Worm (Caenorhabditis elegans) whole organism, midembryonic: ENCODE data around the gene Y57A10A.2.

ENCODE experiments used
- T22C8.4 ChIP-seq: fragments of 200-800 bp; sonication (Bioruptor generic); IDR thresholded peaks from 2 replicates; pipeline ENCODE4 v1.3.6; 2022; ENCODE audit warnings: missing genetic modification characterization, missing compliant biosample characterization
- cog-1 ChIP-seq: sonication (generic microtip); optimal IDR thresholded peaks from 2 replicates; lab custom pipeline; 2016; ENCODE audit warnings: missing genetic modification characterization, missing compliant biosample characterization
- med-1 ChIP-seq: sonication (generic microtip); optimal IDR thresholded peaks from 2 replicates; lab custom pipeline; 2017; ENCODE audit warnings: missing genetic modification characterization, mild to moderate bottlenecking, missing compliant biosample characterization, antibody characterized with exemption, missing genetic modification reagents; ENCODE audit not compliant: insufficient read depth
- ref-1 ChIP-seq: fragments of 200-800 bp; sonication (Bioruptor generic); conservative IDR thresholded peaks from 2 replicates; pipeline ENCODE4 v1.3.6; 2022; ENCODE audit warnings: missing genetic modification reagents, missing genetic modification characterization, missing compliant biosample characterization

DNA sequence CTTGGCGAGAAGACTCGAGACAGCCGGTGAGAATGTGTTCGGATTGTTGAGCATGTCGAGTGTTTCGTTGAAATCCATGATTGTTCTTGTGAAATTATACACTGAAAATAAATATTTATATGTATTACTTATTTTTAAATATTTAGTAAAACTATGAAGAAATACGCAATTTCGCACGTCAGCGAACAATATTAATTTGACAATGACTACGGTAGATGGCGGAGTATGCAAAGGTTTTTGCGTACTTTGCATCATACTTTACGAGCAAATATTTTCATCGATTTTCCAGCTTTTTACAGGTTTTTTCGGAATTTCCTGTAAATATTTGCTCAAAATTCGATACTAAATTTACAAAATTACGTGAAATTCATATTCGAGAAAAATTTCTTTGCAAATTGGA is 16.6 kb upstream of the Y57A10A.2 start, which contains the start of gene set-24:
- no peak for TF ChIP-seq T22C8.4 (GFP tag; lab: Robert Waterston, UW)
- TF ChIP-seq ref-1, result no peak
- TF ChIP-seq med-1 (GFP tag; lab: Kevin White, UChicago), result no peak
- TF ChIP-seq cog-1 (tag; lab: Kevin White, UChicago), result no peak
